Fruit fly (Drosophila melanogaster) whole organism, pupa: Measurements from ENCODE around the gene Arr1.

ENCODE experiments used
- CG17806 ChIP-seq: fragments of 200-800 bp; sonication (Bioruptor generic); optimal IDR thresholded peaks from 2 replicates; lab custom pipeline; 2018; ENCODE audit warnings: missing biosample characterization, mild to moderate bottlenecking, missing genetic modification characterization, moderate library complexity
- CG8301 ChIP-seq: fragments of 200-800 bp; sonication (Bioruptor generic); optimal IDR thresholded peaks from 2 replicates; lab custom pipeline; 2018; ENCODE audit warnings: missing biosample characterization, mild to moderate bottlenecking, missing genetic modification characterization
- EcR ChIP-seq: fragments of 200-800 bp; sonication (Bioruptor generic); optimal IDR thresholded peaks from 3 replicates; lab custom pipeline; 2019; ENCODE audit warnings: missing biosample characterization, missing genetic modification characterization, mild to moderate bottlenecking, moderate library complexity, missing genetic modification reagents
- Pif1B ChIP-seq: fragments of 200-800 bp; sonication (Bioruptor generic); optimal IDR thresholded peaks from 3 replicates; lab custom pipeline; 2016; ENCODE audit warnings: missing biosample characterization, missing genetic modification characterization
- Snoo ChIP-seq: fragments of 200-800 bp; sonication (Bioruptor generic); optimal IDR thresholded peaks from 3 replicates; lab custom pipeline; 2017; ENCODE audit warnings: missing biosample characterization, mild to moderate bottlenecking, missing genetic modification characterization, inconsistent platforms
- fd96Ca ChIP-seq: fragments of 200-800 bp; sonication (Bioruptor generic); IDR thresholded peaks from 3 replicates; pipeline ENCODE4 v1.3.6; 2022; ENCODE audit warnings: missing biosample characterization, missing genetic modification characterization

dm6 chr2L:18077969-18078368 is at the start of gene Arr1:
- TF ChIP-seq fd96Ca (GFP tag; lab: Robert Waterston, UW) (no peak), Pif1B (GFP tag; lab: Kevin White, UChicago) (no peak), EcR (GFP tag; lab: Kevin White, UChicago) (no peak), Snoo (no peak), CG17806 (tag; lab: Kevin White, UChicago) (no peak), CG8301 (tag; lab: Kevin White, UChicago) (no peak)
